Fruit fly (Drosophila melanogaster) whole organism, embryonic: ENCODE results near the gene mAChR-B.

Source experiments
- Antp ChIP-seq: fragments of 200-800 bp; sonication (Bioruptor generic); optimal IDR thresholded peaks from 3 replicates; lab custom pipeline; 2016; ENCODE audit warnings: missing biosample characterization, missing genetic modification characterization
- CG10267 ChIP-seq: fragments of 200-800 bp; sonication (Bioruptor generic); optimal IDR thresholded peaks from 2 replicates; lab custom pipeline; 2018; ENCODE audit warnings: missing biosample characterization, mild to moderate bottlenecking, missing genetic modification characterization, moderate library complexity
- CG10366 ChIP-seq: fragments of 200-800 bp; sonication (Bioruptor generic); IDR thresholded peaks from 2 replicates; pipeline ENCODE4 v1.3.6; 2022; ENCODE audit warnings: missing biosample characterization, missing genetic modification characterization
- CG13123 ChIP-seq: fragments of 200-800 bp; sonication (Bioruptor generic); optimal IDR thresholded peaks from 2 replicates; lab custom pipeline; 2016; ENCODE audit warnings: missing biosample characterization, missing genetic modification characterization
- CG13287 ChIP-seq: fragments of 200-800 bp; sonication (Bioruptor generic); IDR thresholded peaks from 2 replicates; pipeline ENCODE4 v1.3.6; 2022; ENCODE audit warnings: missing biosample characterization, missing genetic modification characterization; ENCODE audit not compliant: partially characterized antibody
- CG13424 ChIP-seq: fragments of 200-800 bp; sonication (Bioruptor generic); optimal IDR thresholded peaks from 2 replicates; lab custom pipeline; 2019; ENCODE audit warnings: missing biosample characterization, mild to moderate bottlenecking, missing genetic modification characterization, moderate library complexity
- CG13624 ChIP-seq: fragments of 200-800 bp; sonication (Bioruptor generic); optimal IDR thresholded peaks from 2 replicates; lab custom pipeline; 2016; ENCODE audit warnings: missing biosample characterization, missing genetic modification characterization
- CG14014 ChIP-seq: fragments of 200-800 bp; sonication (Bioruptor generic); IDR thresholded peaks from 2 replicates; pipeline ENCODE4 v1.3.6; 2022; ENCODE audit warnings: missing biosample characterization, missing genetic modification characterization
- CG1647 ChIP-seq: fragments of 200-800 bp; sonication (Bioruptor generic); optimal IDR thresholded peaks from 3 replicates; lab custom pipeline; 2016; ENCODE audit warnings: missing biosample characterization, missing genetic modification characterization
- CG17359 ChIP-seq: fragments of 200-800 bp; sonication (Bioruptor generic); optimal IDR thresholded peaks from 3 replicates; lab custom pipeline; 2018; ENCODE audit warnings: missing biosample characterization, mild to moderate bottlenecking, missing genetic modification characterization, moderate library complexity
- CG2678 ChIP-seq: fragments of 200-800 bp; sonication (Bioruptor generic); optimal IDR thresholded peaks from 3 replicates; lab custom pipeline; 2019; ENCODE audit warnings: missing biosample characterization, mild to moderate bottlenecking, missing genetic modification characterization, moderate library complexity
- CG43689 ChIP-seq: fragments of 200-800 bp; sonication (Bioruptor generic); IDR thresholded peaks from 2 replicates; pipeline ENCODE4 v1.3.6; 2022; ENCODE audit warnings: missing biosample characterization, missing genetic modification characterization
- CG4424 ChIP-seq: fragments of 200-800 bp; sonication (Bioruptor generic); optimal IDR thresholded peaks from 3 replicates; lab custom pipeline; 2016; ENCODE audit warnings: missing biosample characterization, missing genetic modification characterization
- CG4820 ChIP-seq: fragments of 200-800 bp; sonication (Bioruptor generic); optimal IDR thresholded peaks from 3 replicates; lab custom pipeline; 2016; ENCODE audit warnings: missing biosample characterization, missing genetic modification characterization
- CG5953 ChIP-seq: fragments of 200-800 bp; sonication (Bioruptor generic); IDR thresholded peaks from 2 replicates; pipeline ENCODE4 v1.3.6; 2022; ENCODE audit warnings: missing biosample characterization, missing genetic modification characterization
- CG8290 ChIP-seq, 3 experiments: fragments of 200-800 bp; sonication (Bioruptor generic); optimal IDR thresholded peaks; 2 replicates each; lab custom pipeline; 2016 to 2019; ENCODE audit warnings: missing biosample characterization in 3 of 3, missing genetic modification characterization in 3 of 3, mild to moderate bottlenecking in 2 of 3, moderate library complexity in 1 of 3
- CG8924 ChIP-seq: fragments of 200-800 bp; optimal IDR thresholded peaks from 3 replicates; lab custom pipeline; 2019; ENCODE audit warnings: missing biosample characterization, mild to moderate bottlenecking, missing genetic modification characterization, moderate library complexity
- CG9437 ChIP-seq: fragments of 200-800 bp; sonication (Bioruptor generic); optimal IDR thresholded peaks from 2 replicates; lab custom pipeline; 2018; ENCODE audit warnings: missing biosample characterization, mild to moderate bottlenecking, missing genetic modification characterization
- Camta ChIP-seq: fragments of 200-800 bp; sonication (Bioruptor generic); optimal IDR thresholded peaks from 2 replicates; lab custom pipeline; 2016; ENCODE audit warnings: missing biosample characterization, missing genetic modification characterization
- D ChIP-seq, 2 experiments: fragments of 200-800 bp in 1 of 2; fragments of >200 bp in 1 of 2; sonication (Bioruptor generic) in 1 of 2; optimal IDR thresholded peaks; 2 replicates in 1 of 2; 3 replicates in 1 of 2; lab custom pipeline; 2017; ENCODE audit warnings: mild to moderate bottlenecking in 1 of 2, missing biosample characterization in 1 of 2, missing genetic modification characterization in 1 of 2, missing genetic modification reagents in 1 of 2
- ERR ChIP-seq: fragments of 200-800 bp; sonication (Bioruptor generic); optimal IDR thresholded peaks from 2 replicates; lab custom pipeline; 2016; ENCODE audit warnings: missing biosample characterization, missing genetic modification characterization
- GATAe ChIP-seq: fragments of 200-800 bp; sonication (Bioruptor generic); conservative IDR thresholded peaks from 2 replicates; pipeline ENCODE4 v1.3.6; 2022; ENCODE audit warnings: missing biosample characterization, missing genetic modification characterization
- Mad ChIP-seq: fragments of 200-800 bp; sonication (Bioruptor generic); optimal IDR thresholded peaks from 2 replicates; lab custom pipeline; 2016; ENCODE audit warnings: missing biosample characterization, missing genetic modification characterization
- Meics ChIP-seq: fragments of 200-800 bp; sonication (Bioruptor generic); optimal IDR thresholded peaks from 2 replicates; lab custom pipeline; 2017; ENCODE audit warnings: missing biosample characterization, mild to moderate bottlenecking, missing genetic modification characterization
- Oli ChIP-seq: fragments of 200-800 bp; sonication (Bioruptor generic); optimal IDR thresholded peaks from 2 replicates; lab custom pipeline; 2018; ENCODE audit warnings: missing biosample characterization, mild to moderate bottlenecking, missing genetic modification characterization, moderate library complexity
- Scr ChIP-seq: fragments of 200-800 bp; sonication (Bioruptor generic); IDR thresholded peaks from 2 replicates; pipeline ENCODE4 v1.3.6; 2022; ENCODE audit warnings: missing biosample characterization, missing genetic modification characterization; ENCODE audit not compliant: partially characterized antibody
- Stat92E ChIP-seq, 3 experiments: fragments of >200 bp in 2 of 3; fragments of 200-800 bp in 1 of 3; sonication (Bioruptor generic) in 1 of 3; optimal IDR thresholded peaks; 2 replicates each; lab custom pipeline; 2017 to 2019; ENCODE audit warnings: missing biosample characterization in 3 of 3, missing genetic modification characterization in 3 of 3, mild to moderate bottlenecking in 1 of 3, moderate library complexity in 1 of 3
- TFAM ChIP-seq: fragments of 200-800 bp; sonication (Bioruptor generic); optimal IDR thresholded peaks from 2 replicates; lab custom pipeline; 2017; ENCODE audit warnings: missing biosample characterization, missing genetic modification characterization, inconsistent platforms
- amos ChIP-seq: fragments of 200-800 bp; sonication (Bioruptor generic); IDR thresholded peaks from 2 replicates; pipeline ENCODE4 v1.3.6; 2022; ENCODE audit warnings: missing biosample characterization, missing genetic modification characterization; ENCODE audit not compliant: partially characterized antibody
- ato ChIP-seq: fragments of 200-800 bp; sonication (Bioruptor generic); IDR thresholded peaks from 2 replicates; pipeline ENCODE4 v1.3.6; 2022; ENCODE audit warnings: missing biosample characterization, missing genetic modification characterization; ENCODE audit not compliant: partially characterized antibody
- bigmax ChIP-seq: fragments of 200-800 bp; sonication (Bioruptor generic); optimal IDR thresholded peaks from 2 replicates; lab custom pipeline; 2018; ENCODE audit warnings: missing biosample characterization, mild to moderate bottlenecking, missing genetic modification characterization
- bowl ChIP-seq: fragments of 200-800 bp; sonication (Bioruptor generic); IDR thresholded peaks from 2 replicates; pipeline ENCODE4 v1.3.6; 2022; ENCODE audit warnings: missing biosample characterization, missing genetic modification characterization
- corto ChIP-seq: fragments of 200-800 bp; sonication (Bioruptor generic); optimal IDR thresholded peaks from 2 replicates; lab custom pipeline; 2016; ENCODE audit warnings: missing biosample characterization, mild to moderate bottlenecking, missing genetic modification characterization, moderate library complexity
- crp ChIP-seq, 2 experiments: fragments of 200-800 bp; sonication (Bioruptor generic); optimal IDR thresholded peaks; 2 replicates in 1 of 2; 3 replicates in 1 of 2; lab custom pipeline; 2017; ENCODE audit warnings: missing biosample characterization in 2 of 2, missing genetic modification characterization in 2 of 2, mild to moderate bottlenecking in 1 of 2, moderate library complexity in 1 of 2
- dmrt11E ChIP-seq: fragments of 200-800 bp; sonication (Bioruptor generic); optimal IDR thresholded peaks from 3 replicates; lab custom pipeline; 2018; ENCODE audit warnings: missing biosample characterization, mild to moderate bottlenecking, missing genetic modification characterization, moderate library complexity
- dpn ChIP-seq, 2 experiments: fragments of 200-800 bp; sonication (Bioruptor generic); optimal IDR thresholded peaks; 3 replicates each; lab custom pipeline; 2016; ENCODE audit warnings: missing biosample characterization in 2 of 2, missing genetic modification characterization in 2 of 2
- dysf ChIP-seq: fragments of 200-800 bp; sonication (Bioruptor generic); IDR thresholded peaks from 3 replicates; pipeline ENCODE4 v1.3.6; 2022; ENCODE audit warnings: missing biosample characterization, missing genetic modification characterization
- emc ChIP-seq: fragments of 200-800 bp; sonication (Bioruptor generic); optimal IDR thresholded peaks from 2 replicates; lab custom pipeline; 2016; ENCODE audit warnings: missing biosample characterization, missing genetic modification characterization
- gfzf ChIP-seq: fragments of 200-800 bp; sonication (Bioruptor generic); optimal IDR thresholded peaks from 2 replicates; lab custom pipeline; 2016; ENCODE audit warnings: missing biosample characterization, mild to moderate bottlenecking, missing genetic modification characterization, moderate library complexity
- gro ChIP-seq: fragments of 200-800 bp; sonication (Bioruptor generic); optimal IDR thresholded peaks from 2 replicates; lab custom pipeline; 2016; ENCODE audit warnings: missing biosample characterization, missing genetic modification characterization
- lbe ChIP-seq: fragments of 200-800 bp; sonication (Bioruptor generic); optimal IDR thresholded peaks from 2 replicates; lab custom pipeline; 2016; ENCODE audit warnings: missing biosample characterization, mild to moderate bottlenecking, missing genetic modification characterization
- nmo ChIP-seq: fragments of 200-800 bp; sonication (Bioruptor generic); optimal IDR thresholded peaks from 2 replicates; lab custom pipeline; 2018; ENCODE audit warnings: missing biosample characterization, mild to moderate bottlenecking, missing genetic modification characterization, moderate library complexity
- org-1 ChIP-seq: fragments of 200-800 bp; sonication (Bioruptor generic); optimal IDR thresholded peaks from 2 replicates; lab custom pipeline; 2017; ENCODE audit warnings: missing biosample characterization, missing genetic modification characterization
- row ChIP-seq: fragments of 200-800 bp; sonication (Bioruptor generic); IDR thresholded peaks from 3 replicates; pipeline ENCODE4 v1.3.6; 2022; ENCODE audit warnings: missing biosample characterization, missing genetic modification characterization
- sisA ChIP-seq: fragments of 200-800 bp; sonication (Bioruptor generic); IDR thresholded peaks from 2 replicates; pipeline ENCODE4 v1.3.6; 2022; ENCODE audit warnings: missing biosample characterization, missing genetic modification characterization
- so ChIP-seq: fragments of 200-800 bp; sonication (Bioruptor generic); IDR thresholded peaks from 3 replicates; pipeline ENCODE4 v1.3.6; 2022; ENCODE audit warnings: missing biosample characterization, missing genetic modification characterization
- stwl ChIP-seq: fragments of 200-800 bp; sonication (Bioruptor generic); optimal IDR thresholded peaks from 3 replicates; lab custom pipeline; 2018; ENCODE audit warnings: missing biosample characterization, mild to moderate bottlenecking, missing genetic modification characterization, moderate library complexity

mAChR-B gene

DNA sequence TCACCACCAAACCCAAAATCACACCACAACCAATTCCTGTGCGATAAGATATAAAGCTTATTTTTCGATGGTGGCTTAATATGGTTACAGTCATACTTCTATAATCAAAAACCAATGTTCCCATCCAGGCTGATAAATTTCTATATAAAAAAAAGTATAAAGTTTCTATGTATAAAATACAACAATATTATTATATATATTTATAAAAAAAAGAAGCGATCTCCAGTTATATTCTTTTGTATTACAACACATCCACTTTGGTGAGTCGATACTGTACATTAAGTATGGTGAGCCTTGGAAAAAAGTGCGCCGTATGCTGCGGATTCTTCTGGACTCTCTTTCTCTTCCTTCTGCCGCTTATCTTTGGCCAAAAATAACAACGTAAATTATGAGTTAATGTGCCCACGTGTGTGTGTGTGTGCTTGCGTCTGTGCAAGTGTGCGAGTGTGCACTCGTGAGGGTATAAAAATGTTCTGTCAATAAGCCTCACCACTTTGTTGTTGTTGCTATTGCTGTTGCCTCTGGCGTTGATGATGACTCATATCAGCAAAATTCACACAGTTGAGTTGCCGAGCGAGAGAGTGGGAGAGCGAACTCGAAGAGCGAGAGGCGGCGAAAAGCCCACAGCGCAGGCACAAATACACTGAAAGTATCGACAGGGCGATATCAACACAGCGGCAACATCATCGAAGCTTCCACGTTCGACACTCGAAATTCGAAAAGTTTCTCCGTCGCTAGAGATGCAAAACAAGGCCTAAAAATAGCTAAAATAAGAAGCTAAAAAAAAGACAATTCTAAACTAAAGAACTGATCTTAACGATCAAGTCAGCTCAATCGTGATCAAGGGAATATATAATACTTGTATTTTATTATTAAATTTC is 60.6 kb downstream of the mAChR-B start (continued):
- TF ChIP-seq CG10267 (tag; lab: Kevin White, UChicago) (peak; percentile 46), CG13624 (peak; percentile 67), CG5953 (GFP tag; lab: Robert Waterston, UW) (no peak), GATAe (GFP tag; lab: Robert Waterston, UW) (peak; percentile 35), amos (GFP tag; lab: Robert Waterston, UW) (no peak), TFAM (GFP tag; lab: Kevin White, UChicago) (no peak), so (GFP tag; lab: Robert Waterston, UW) (no peak; the same call in 2 of the 3 replicates), stwl (no peak), CG14014 (GFP tag; lab: Robert Waterston, UW) (peak; percentile 63; the same call in 1 of the 2 replicates), CG1647 (GFP tag; lab: Kevin White, UChicago) (no peak), CG8290 (GFP tag; optimal IDR thresholded peaks at IDR 0.05; lab: Kevin White, UChicago) (no peak), CG8290 (tag; optimal IDR thresholded peaks at IDR 0.05; lab: Kevin White, UChicago) (peak in 1 of 2 experiments; percentile 87), CG13424 (tag; lab: Kevin White, UChicago) (peak; percentile 75), Meics (GFP tag; lab: Kevin White, UChicago) (peak; percentile 79), Stat92E (GFP tag; optimal IDR thresholded peaks at IDR 0.05; lab: Kevin White, UChicago) (peak in 1 of 3 experiments; percentile 46), CG4820 (GFP tag; lab: Kevin White, UChicago) (no peak), org-1 (GFP tag; lab: Kevin White, UChicago) (no peak), sisA (GFP tag; lab: Robert Waterston, UW) (peak; percentile 58), Antp (GFP tag; lab: Kevin White, UChicago) (no peak), row (GFP tag; lab: Robert Waterston, UW) (peak; percentile 83), CG43689 (no peak), Camta (GFP tag; lab: Kevin White, UChicago) (no peak), gro (GFP tag; lab: Kevin White, UChicago) (peak; percentile 21), CG17359 (tag; lab: Kevin White, UChicago) (peak; percentile 78), bigmax (GFP tag; lab: Kevin White, UChicago) (no peak), CG10366 (GFP tag; lab: Robert Waterston, UW) (peak; percentile 56), bowl (GFP tag; lab: Robert Waterston, UW) (no peak), Scr (GFP tag; lab: Robert Waterston, UW) (no peak), lbe (GFP tag; lab: Kevin White, UChicago) (peak; percentile 75), D (optimal IDR thresholded peaks at IDR 0.05; lab: Kevin White, UChicago) (no peak), D (GFP tag; optimal IDR thresholded peaks at IDR 0.05; lab: Kevin White, UChicago) (no peak), Mad (no peak), gfzf (no peak), CG9437 (GFP tag; lab: Kevin White, UChicago) (peak; percentile 57), ERR (no peak), emc (GFP tag; lab: Kevin White, UChicago) (no peak), CG13123 (GFP tag; lab: Kevin White, UChicago) (no peak), CG4424 (GFP tag; lab: Kevin White, UChicago) (peak; percentile 51), dmrt11E (tag; lab: Kevin White, UChicago) (peak; percentile 28), CG13287 (peak; percentile 42; the same call in 1 of the 2 replicates), dpn (GFP tag; optimal IDR thresholded peaks at IDR 0.05; lab: Kevin White, UChicago) (peak in 1 of 2 experiments; percentile 48), corto (peak; percentile 81), dysf (GFP tag; lab: Robert Waterston, UW) (peak; percentile 78), nmo (GFP tag; lab: Kevin White, UChicago) (peak; percentile 63), CG2678 (tag; lab: Kevin White, UChicago) (peak; percentile 89), CG8924 (tag; lab: Kevin White, UChicago) (peak; percentile 83), Oli (tag; lab: Kevin White, UChicago) (peak; percentile 64), crp (GFP tag; optimal IDR thresholded peaks at IDR 0.05; lab: Kevin White, UChicago) (no peak), ato (GFP tag; lab: Robert Waterston, UW) (no peak)
